Worm (Caenorhabditis elegans): Measurements from ENCODE around the gene lgc-35.

lgc-35 gene

DNA sequence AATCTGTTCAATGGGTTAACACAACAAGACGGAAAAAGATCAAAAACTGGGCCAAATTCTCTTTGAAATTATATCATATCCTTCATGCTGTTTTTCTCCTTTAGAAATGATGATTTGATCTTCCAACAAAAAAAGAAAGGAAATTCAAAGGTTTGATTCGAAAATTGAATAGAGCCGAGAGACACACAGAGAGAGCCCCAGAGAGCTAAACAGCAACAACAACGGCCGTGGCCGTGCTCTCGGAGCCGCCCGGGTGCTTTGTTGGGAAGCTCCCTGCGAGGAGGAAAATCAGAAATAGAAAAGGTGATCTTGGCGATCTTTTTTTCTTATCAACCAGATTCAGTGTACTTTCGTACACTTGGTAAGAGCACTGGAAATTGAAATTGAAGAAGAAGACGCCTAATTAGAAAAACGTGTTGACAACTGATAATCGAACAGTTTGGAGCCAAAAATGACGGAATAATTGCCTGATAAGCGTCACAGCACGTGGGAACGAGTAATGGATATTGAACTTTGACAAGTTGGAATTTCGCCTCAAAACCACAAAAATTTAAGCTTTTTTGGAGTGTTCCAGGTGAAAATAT is 42.7 kb downstream of the lgc-35 start (continued):
- TF ChIP-seq Y79H2A.3 (GFP tag; conservative IDR thresholded peaks at IDR 0.05) (no peak), lin-35 (GFP tag; optimal IDR thresholded peaks at IDR 0.05) (no peak), snpc-3.4 (tag; optimal IDR thresholded peaks at IDR 0.05) (no peak), ama-1 (optimal IDR thresholded peaks at IDR 0.05) (peak; percentile 26), ama-1 (GFP tag; optimal IDR thresholded peaks at IDR 0.05) (no peak), ztf-22 (GFP tag; optimal IDR thresholded peaks at IDR 0.05) (no peak), hlh-26 (GFP tag; conservative IDR thresholded peaks at IDR 0.05) (no peak), Y53G8AR.9 (GFP tag; conservative IDR thresholded peaks at IDR 0.05) (no peak), Y56A3A.18 (GFP tag; IDR thresholded peaks at IDR 0.05) (no peak), lin-26 (GFP tag; IDR thresholded peaks at IDR 0.05) (no peak), B0261.1 (tag; optimal IDR thresholded peaks at IDR 0.05) (no peak), egrh-3 (GFP tag; IDR thresholded peaks at IDR 0.05) (no peak), zim-3 (tag; optimal IDR thresholded peaks at IDR 0.05) (no peak), nhr-80 (tag; optimal IDR thresholded peaks at IDR 0.05) (peak; percentile 65)

DNA sequence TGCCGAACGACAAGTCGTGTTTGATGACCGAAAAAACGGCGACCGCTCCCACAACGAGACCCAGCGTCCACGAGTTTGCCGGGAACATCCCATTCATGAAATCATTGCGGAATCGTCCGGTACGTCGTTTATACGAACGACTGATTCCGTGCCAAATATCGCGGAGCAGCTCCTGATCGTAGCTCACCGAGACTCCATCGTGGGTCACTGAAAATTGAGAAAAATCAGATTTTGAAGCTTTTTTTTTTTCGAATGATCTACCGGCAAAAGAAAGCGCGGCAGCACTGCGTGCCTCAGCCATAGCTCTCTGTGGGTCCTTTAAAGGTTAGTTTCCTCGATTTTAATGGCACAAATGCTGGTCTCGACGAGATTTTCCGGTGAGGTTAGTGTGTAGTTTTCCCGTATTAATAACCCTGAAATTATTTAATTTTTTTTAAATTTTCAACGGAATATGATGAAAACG is 43.9 kb downstream of the lgc-35 start, which contains the start of gene cpt-1:
TSS of gene cpt-1 (minus strand) at position 413 of the 463 bp plus-strand sequence.
- TF ChIP-seq zfh-2 (GFP tag; conservative IDR thresholded peaks at IDR 0.05) (0 out of 2 replicates have a peak, but pooled peaks have one; percentile 19), hrde-1 (tag; optimal IDR thresholded peaks at IDR 0.05; ENCODE audit: borderline replicate concordance) (no peak), hmg-20 (GFP tag; IDR thresholded peaks at IDR 0.05) (no peak), ceh-91 (GFP tag; IDR thresholded peaks at IDR 0.05) (no peak), cebp-1 (GFP tag; IDR thresholded peaks at IDR 0.05) (no peak), cebp-1 (tag; optimal IDR thresholded peaks at IDR 0.05) (peak; percentile 15), nfya-2 (GFP tag; IDR thresholded peaks at IDR 0.05) (no peak), mcd-1 (GFP tag; IDR thresholded peaks at IDR 0.05) (peak; percentile 28; the same call in 1 of the 2 replicates), madf-8 (GFP tag; conservative IDR thresholded peaks at IDR 0.05) (no peak), Y53G8AR.9 (GFP tag; conservative IDR thresholded peaks at IDR 0.05) (peak; percentile 34), T26A5.8 (tag; optimal IDR thresholded peaks at IDR 0.05) (no peak), fkh-3 (tag; optimal IDR thresholded peaks at IDR 0.05) (no peak), lin-26 (GFP tag; IDR thresholded peaks at IDR 0.05) (no peak), chd-7 (tag; optimal IDR thresholded peaks at IDR 0.05) (peak; percentile 4), gei-17 (GFP tag; optimal IDR thresholded peaks at IDR 0.05) (peak; percentile 23), D2030.7 (GFP tag; IDR thresholded peaks at IDR 0.05) (no peak), nhr-90 (tag; optimal IDR thresholded peaks at IDR 0.05) (no peak), ets-4 (GFP tag; optimal IDR thresholded peaks at IDR 0.05) (no peak)

DNA sequence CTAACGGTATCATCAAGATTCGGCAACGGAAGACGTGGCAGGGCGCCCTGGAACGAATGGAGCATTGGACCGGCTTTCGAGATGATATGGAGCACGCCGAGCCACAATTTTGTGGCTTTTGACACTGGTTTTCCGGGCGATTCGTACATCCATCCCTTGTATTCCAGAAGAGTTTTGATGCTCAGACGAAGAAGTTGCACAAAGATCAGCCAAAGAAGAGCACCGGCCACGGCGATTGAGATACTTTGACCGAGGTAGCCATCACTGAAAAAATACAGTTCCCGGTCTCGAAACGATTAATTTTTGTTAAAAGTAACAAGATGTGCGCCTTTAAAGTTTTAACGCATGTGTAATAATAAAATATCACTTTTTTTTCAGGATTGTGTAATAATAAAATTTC is 44.8 kb downstream of the lgc-35 start:
- TF ChIP-seq nfyb-1 (GFP tag; IDR thresholded peaks at IDR 0.05): peak; percentile 57; the same call in 1 of the 2 replicates
- no peak for TF ChIP-seq snpc-3.4 (tag; optimal IDR thresholded peaks at IDR 0.05)
- peak; percentile 19 for TF ChIP-seq chd-7 (tag; optimal IDR thresholded peaks at IDR 0.05)
- TF ChIP-seq F57C9.4 (tag; optimal IDR thresholded peaks at IDR 0.05): peak; percentile 40
- no peak for TF ChIP-seq cebp-1 (GFP tag; IDR thresholded peaks at IDR 0.05)
- peak; percentile 39 for TF ChIP-seq cebp-1 (tag; optimal IDR thresholded peaks at IDR 0.05)
- 0 out of 2 replicates have a peak, but pooled peaks have one; percentile 45 for TF ChIP-seq Y56A3A.18 (GFP tag; IDR thresholded peaks at IDR 0.05)
- TF ChIP-seq F37B4.10 (GFP tag; IDR thresholded peaks at IDR 0.05): 0 out of 2 replicates have a peak, but pooled peaks have one; percentile 76
- peak; percentile 28; the same call in 1 of the 2 replicates for TF ChIP-seq Y53G8AR.9 (GFP tag; conservative IDR thresholded peaks at IDR 0.05)
- no peak for TF ChIP-seq bed-1 (GFP tag; IDR thresholded peaks at IDR 0.05)
- TF ChIP-seq F52B5.7 (tag; optimal IDR thresholded peaks at IDR 0.05): peak; percentile 35
- peak; percentile 16 for TF ChIP-seq ztf-26 (tag; optimal IDR thresholded peaks at IDR 0.05)
- peak; percentile 63 for TF ChIP-seq B0336.3 (GFP tag; IDR thresholded peaks at IDR 0.05)
- no peak for TF ChIP-seq B0035.1 (tag; optimal IDR thresholded peaks at IDR 0.05)
- TF ChIP-seq mel-28 (tag; optimal IDR thresholded peaks at IDR 0.05; ENCODE audit: borderline replicate concordance): peak; percentile 55
- no peak for TF ChIP-seq nfya-2 (GFP tag; IDR thresholded peaks at IDR 0.05)
- TF ChIP-seq repo-1 (tag; optimal IDR thresholded peaks at IDR 0.05): peak; percentile 13
